Fruit fly (Drosophila melanogaster): Measurements from ENCODE around the gene gammaSnap2.
A peak's percentile ranks its signal among the peaks of the same experiment; 100 is the strongest.

Gene gammaSnap2

dm6 chr3R:10132906-10133416 is 11.8 kb upstream of the gammaSnap2 start (continued):
- TF ChIP-seq aop (GFP tag; IDR thresholded peaks at IDR 0.05) (no peak), zfh2 (GFP tag; optimal IDR thresholded peaks at IDR 0.05) (no peak), CG8388 (GFP tag; optimal IDR thresholded peaks at IDR 0.05) (no peak), CTCF (GFP tag; optimal IDR thresholded peaks at IDR 0.05) (no peak), CoRest (tag; optimal IDR thresholded peaks at IDR 0.05) (no peak), CG8359 (GFP tag; optimal IDR thresholded peaks at IDR 0.05; ENCODE audit: borderline replicate concordance) (no peak), danr (GFP tag; IDR thresholded peaks at IDR 0.05) (no peak), gcm2 (GFP tag; optimal IDR thresholded peaks at IDR 0.05) (no peak), pnt (GFP tag; optimal IDR thresholded peaks at IDR 0.05) (no peak), CG2129 (GFP tag; IDR thresholded peaks at IDR 0.05; ENCODE audit: partially characterized antibody) (no peak), CG11085 (GFP tag; IDR thresholded peaks at IDR 0.05) (no peak), stwl (tag; optimal IDR thresholded peaks at IDR 0.05) (peak; percentile 26), NC2α (GFP tag; optimal IDR thresholded peaks at IDR 0.05) (no peak), B-H1 (GFP tag; IDR thresholded peaks at IDR 0.05) (no peak), CG14667 (GFP tag; IDR thresholded peaks at IDR 0.05) (no peak), psq (GFP tag; optimal IDR thresholded peaks at IDR 0.05) (peak; percentile 50), ham (GFP tag; IDR thresholded peaks at IDR 0.05) (no peak), ind (GFP tag; optimal IDR thresholded peaks at IDR 0.05) (peak; percentile 10), CG17385 (GFP tag; optimal IDR thresholded peaks at IDR 0.05) (no peak), Six4 (GFP tag; optimal IDR thresholded peaks at IDR 0.05) (no peak), ems (GFP tag; optimal IDR thresholded peaks at IDR 0.05) (no peak), CG14014 (GFP tag; IDR thresholded peaks at IDR 0.05) (no peak), NK7.1 (GFP tag; optimal IDR thresholded peaks at IDR 0.05) (no peak), chn (GFP tag; optimal IDR thresholded peaks at IDR 0.05) (no peak), jing (GFP tag; optimal IDR thresholded peaks at IDR 0.05) (no peak), CG9876 (GFP tag; optimal IDR thresholded peaks at IDR 0.05) (no peak), CG6791 (GFP tag; IDR thresholded peaks at IDR 0.05; ENCODE audit: partially characterized antibody) (no peak; the same call in 2 of the 3 replicates), CG2202 (tag; optimal IDR thresholded peaks at IDR 0.05) (no peak), Xbp1 (GFP tag; optimal IDR thresholded peaks at IDR 0.05) (no peak), zen (tag; optimal IDR thresholded peaks at IDR 0.05) (no peak), gro (GFP tag; optimal IDR thresholded peaks at IDR 0.05) (no peak), seq (GFP tag; IDR thresholded peaks at IDR 0.05) (no peak), dan (GFP tag; IDR thresholded peaks at IDR 0.05) (no peak), chinmo (GFP tag; IDR thresholded peaks at IDR 0.05; ENCODE audit: partially characterized antibody) (no peak), CG5953 (GFP tag; IDR thresholded peaks at IDR 0.05) (0 out of 2 replicates have a peak, but pooled peaks have one; percentile 12), br (optimal IDR thresholded peaks at IDR 0.05) (no peak), dmrt11E (tag; optimal IDR thresholded peaks at IDR 0.05) (no peak), nmo (GFP tag; optimal IDR thresholded peaks at IDR 0.05) (no peak), CG10321 (GFP tag; IDR thresholded peaks at IDR 0.05) (peak; percentile 64), CG2199 (GFP tag; IDR thresholded peaks at IDR 0.05) (no peak), croc (GFP tag; conservative IDR thresholded peaks at IDR 0.05) (no peak), pros (GFP tag; optimal IDR thresholded peaks at IDR 0.05) (peak; percentile 93), Lhr (GFP tag; optimal IDR thresholded peaks at IDR 0.05) (no peak), CG12769 (tag; optimal IDR thresholded peaks at IDR 0.05) (no peak), CG14050 (GFP tag; IDR thresholded peaks at IDR 0.05) (no peak), CG1602 (GFP tag; optimal IDR thresholded peaks at IDR 0.05) (no peak), gem (tag; optimal IDR thresholded peaks at IDR 0.05) (peak; percentile 46), CG1233 (GFP tag; optimal IDR thresholded peaks at IDR 0.05) (no peak), CG11456 (GFP tag; IDR thresholded peaks at IDR 0.05) (no peak), ATbp (GFP tag; optimal IDR thresholded peaks at IDR 0.05) (no peak), CG3995 (GFP tag; optimal IDR thresholded peaks at IDR 0.05) (no peak), fru (optimal IDR thresholded peaks at IDR 0.05) (no peak), Scr (GFP tag; IDR thresholded peaks at IDR 0.05; ENCODE audit: partially characterized antibody) (no peak)

Data from whole organism, embryonic.